Fruit fly (Drosophila melanogaster) Kc167 (cell line): ENCODE data around the gene Mocs2B.

Experiments used
- Myc ChIP-seq: fragments of >200 bp; optimal IDR thresholded peaks from 2 replicates; lab custom pipeline; 2017; ENCODE audit warnings: missing external identifiers
- insv ChIP-seq: fragments of >200 bp; optimal IDR thresholded peaks from 3 replicates; lab custom pipeline; 2018; ENCODE audit warnings: missing external identifiers

DNA sequence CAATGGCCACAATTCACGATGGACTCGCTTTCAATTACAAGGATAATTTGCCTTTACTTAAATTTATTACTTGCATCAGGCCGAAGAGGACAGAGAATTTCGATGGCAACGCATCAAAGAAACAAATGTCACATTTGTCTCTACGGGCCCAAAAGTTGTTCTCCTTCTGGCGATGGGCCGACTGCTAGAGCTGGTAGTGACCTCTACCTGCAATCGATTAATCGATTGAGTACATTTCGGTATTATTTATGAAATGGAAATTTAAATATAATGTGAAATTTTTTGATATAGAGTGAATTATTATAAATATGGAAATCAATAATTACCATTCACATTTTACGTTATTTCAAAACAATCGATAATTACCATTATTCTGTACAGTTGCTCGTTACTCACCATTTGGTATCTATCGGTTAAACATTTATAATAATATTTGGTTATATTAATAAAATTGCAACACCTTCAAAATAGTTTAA, 4.4 kb downstream of the Mocs2B start, which contains the start of the genes CG31510 and TTLL5:
- no peak for TF ChIP-seq Myc (lab: Kevin White, UChicago)
- TF ChIP-seq insv: no peak
